Worm (Caenorhabditis elegans) whole organism, L2 larva: ENCODE measurements around the gene ZK1010.12.

Experiments used
- C34F6.9 ChIP-seq: fragments of 150-350 bp; optimal IDR thresholded peaks from 2 replicates; lab custom pipeline; 2014; ENCODE audit warnings: missing biosample characterization, missing genetic modification characterization
- F13H6.1 ChIP-seq: sonication (generic microtip); optimal IDR thresholded peaks from 2 replicates; lab custom pipeline; 2016; ENCODE audit warnings: missing genetic modification characterization, missing compliant biosample characterization
- R02D3.7 ChIP-seq: fragments of 150-350 bp; optimal IDR thresholded peaks from 2 replicates; lab custom pipeline; 2014; ENCODE audit warnings: missing biosample characterization, missing genetic modification characterization
- Y55F3AM.14 ChIP-seq: fragments of 200-800 bp; sonication (Bioruptor generic); optimal IDR thresholded peaks from 2 replicates; lab custom pipeline; 2018; ENCODE audit warnings: mild to moderate bottlenecking, missing genetic modification characterization, missing compliant biosample characterization
- ZK546.5 ChIP-seq: sonication (generic microtip); optimal IDR thresholded peaks from 2 replicates; lab custom pipeline; 2017; ENCODE audit warnings: missing biosample characterization, missing genetic modification characterization
- alr-1 ChIP-seq: fragments of 150-350 bp; optimal IDR thresholded peaks from 2 replicates; lab custom pipeline; 2014; ENCODE audit warnings: missing biosample characterization, missing genetic modification characterization
- aly-2 ChIP-seq: fragments of 150-350 bp; optimal IDR thresholded peaks from 2 replicates; lab custom pipeline; 2014; ENCODE audit warnings: missing biosample characterization, missing genetic modification characterization
- ama-1 ChIP-seq: fragments of 150-350 bp; optimal IDR thresholded peaks from 2 replicates; lab custom pipeline; 2018; ENCODE audit warnings: inconsistent platforms
- blmp-1 ChIP-seq: sonication (generic microtip); optimal IDR thresholded peaks from 2 replicates; lab custom pipeline; 2017; ENCODE audit warnings: missing genetic modification characterization, mild to moderate bottlenecking, missing compliant biosample characterization, antibody characterized with exemption, moderate library complexity; ENCODE audit not compliant: insufficient read depth
- ceh-16 ChIP-seq: fragments of 150-350 bp; optimal IDR thresholded peaks from 2 replicates; lab custom pipeline; 2014; ENCODE audit warnings: missing biosample characterization, missing genetic modification characterization
- ceh-82 ChIP-seq: fragments of 150-350 bp; optimal IDR thresholded peaks from 2 replicates; lab custom pipeline; 2014; ENCODE audit warnings: missing biosample characterization, missing genetic modification characterization
- crh-2 ChIP-seq: sonication (generic microtip); optimal IDR thresholded peaks from 2 replicates; lab custom pipeline; 2017; ENCODE audit warnings: missing biosample characterization, missing genetic modification characterization
- dmd-4 ChIP-seq: sonication (generic microtip); optimal IDR thresholded peaks from 2 replicates; lab custom pipeline; 2017; ENCODE audit warnings: missing biosample characterization, missing genetic modification characterization
- egl-27 ChIP-seq: sonication (generic microtip); optimal IDR thresholded peaks from 3 replicates; lab custom pipeline; 2017; ENCODE audit warnings: missing biosample characterization, missing genetic modification reagents, missing genetic modification characterization
- elt-1 ChIP-seq: fragments of 150-350 bp; optimal IDR thresholded peaks from 2 replicates; lab custom pipeline; 2014; ENCODE audit warnings: missing biosample characterization, missing genetic modification characterization
- elt-3 ChIP-seq: sonication (generic microtip); optimal IDR thresholded peaks from 2 replicates; lab custom pipeline; 2017; ENCODE audit warnings: missing biosample characterization, missing genetic modification characterization
- fos-1 ChIP-seq: fragments of 150-350 bp; optimal IDR thresholded peaks from 2 replicates; lab custom pipeline; 2014; ENCODE audit warnings: missing biosample characterization, missing genetic modification characterization
- gmeb-1 ChIP-seq: fragments of 150-350 bp; optimal IDR thresholded peaks from 2 replicates; lab custom pipeline; 2014; ENCODE audit warnings: missing biosample characterization, missing genetic modification characterization
- lin-11 ChIP-seq: fragments of 150-350 bp; sonication (generic microtip); optimal IDR thresholded peaks from 2 replicates; lab custom pipeline; 2014; ENCODE audit warnings: missing biosample characterization, missing genetic modification characterization, inconsistent platforms, mixed read lengths
- lin-13 ChIP-seq: fragments of 150-350 bp; optimal IDR thresholded peaks from 2 replicates; lab custom pipeline; 2014; ENCODE audit warnings: missing biosample characterization, missing genetic modification reagents, missing genetic modification characterization
- lin-39 ChIP-seq: fragments of 150-350 bp; optimal IDR thresholded peaks from 2 replicates; lab custom pipeline; 2014; ENCODE audit warnings: missing biosample characterization, missing genetic modification reagents, missing genetic modification characterization
- lsy-2 ChIP-seq, 2 experiments: fragments of 150-350 bp in 1 of 2; sonication (generic microtip) in 1 of 2; optimal IDR thresholded peaks; 2 replicates each; lab custom pipeline; 2014 to 2017; ENCODE audit warnings: missing biosample characterization in 2 of 2, missing genetic modification characterization in 2 of 2
- mab-5 ChIP-seq: fragments of 150-350 bp; optimal IDR thresholded peaks from 2 replicates; lab custom pipeline; 2014; ENCODE audit warnings: missing biosample characterization, missing genetic modification characterization
- mbf-1 ChIP-seq: sonication (generic microtip); optimal IDR thresholded peaks from 2 replicates; lab custom pipeline; 2017; ENCODE audit warnings: missing biosample characterization, missing genetic modification characterization
- mdl-1 ChIP-seq, 2 experiments: fragments of 150-350 bp in 1 of 2; sonication (generic microtip) in 1 of 2; optimal IDR thresholded peaks; 2 replicates each; lab custom pipeline; 2017; ENCODE audit warnings: missing biosample characterization in 2 of 2, missing genetic modification characterization in 2 of 2
- nhr-10 ChIP-seq: sonication (generic microtip); optimal IDR thresholded peaks from 2 replicates; lab custom pipeline; 2017; ENCODE audit warnings: missing biosample characterization, missing genetic modification characterization
- nhr-11 ChIP-seq: fragments of 150-350 bp; optimal IDR thresholded peaks from 2 replicates; lab custom pipeline; 2014; ENCODE audit warnings: missing biosample characterization, missing genetic modification characterization
- nhr-12 ChIP-seq: fragments of 150-350 bp; optimal IDR thresholded peaks from 2 replicates; lab custom pipeline; 2014; ENCODE audit warnings: missing biosample characterization, missing genetic modification characterization
- nhr-129 ChIP-seq: fragments of 150-350 bp; optimal IDR thresholded peaks from 2 replicates; lab custom pipeline; 2014; ENCODE audit warnings: missing biosample characterization, missing genetic modification characterization
- nhr-21 ChIP-seq: fragments of 150-350 bp; optimal IDR thresholded peaks from 2 replicates; lab custom pipeline; 2014; ENCODE audit warnings: missing biosample characterization, missing genetic modification characterization
- nhr-23 ChIP-seq: fragments of 150-350 bp; optimal IDR thresholded peaks from 2 replicates; lab custom pipeline; 2014; ENCODE audit warnings: missing biosample characterization, missing genetic modification reagents, missing genetic modification characterization
- nhr-237 ChIP-seq: fragments of 150-350 bp; optimal IDR thresholded peaks from 2 replicates; lab custom pipeline; 2014; ENCODE audit warnings: missing biosample characterization, missing genetic modification characterization
- nhr-25 ChIP-seq: fragments of 150-350 bp; sonication (generic microtip); optimal IDR thresholded peaks from 3 replicates; lab custom pipeline; 2014; ENCODE audit warnings: missing biosample characterization, missing genetic modification characterization
- nhr-6 ChIP-seq: fragments of 150-350 bp; optimal IDR thresholded peaks from 2 replicates; lab custom pipeline; 2014; ENCODE audit warnings: missing biosample characterization, missing genetic modification characterization
- nhr-77 ChIP-seq: fragments of 150-350 bp; optimal IDR thresholded peaks from 2 replicates; lab custom pipeline; 2014; ENCODE audit warnings: missing biosample characterization, missing genetic modification characterization
- peb-1 ChIP-seq: fragments of 150-350 bp; optimal IDR thresholded peaks from 2 replicates; lab custom pipeline; 2014; ENCODE audit warnings: missing biosample characterization, missing genetic modification characterization
- sem-4 ChIP-seq: fragments of 150-350 bp; optimal IDR thresholded peaks from 2 replicates; lab custom pipeline; 2014; ENCODE audit warnings: missing biosample characterization, missing genetic modification reagents, missing genetic modification characterization
- skn-1 ChIP-seq: sonication (generic microtip); optimal IDR thresholded peaks from 2 replicates; lab custom pipeline; 2017; ENCODE audit warnings: missing biosample characterization, missing genetic modification characterization
- sma-3 ChIP-seq: sonication (generic microtip); optimal IDR thresholded peaks from 2 replicates; lab custom pipeline; 2016; ENCODE audit warnings: missing genetic modification reagents, missing genetic modification characterization, missing compliant biosample characterization
- sma-9 ChIP-seq, 2 experiments: fragments of 150-350 bp in 1 of 2; sonication (generic microtip) in 1 of 2; optimal IDR thresholded peaks; 2 replicates each; lab custom pipeline; 2014 to 2016; ENCODE audit warnings: missing genetic modification characterization in 2 of 2, mild to moderate bottlenecking in 1 of 2, missing biosample characterization in 1 of 2, missing compliant biosample characterization in 1 of 2, missing genetic modification reagents in 1 of 2, moderate library complexity in 1 of 2
- snpc-4 ChIP-seq: fragments of 150-350 bp; optimal IDR thresholded peaks from 2 replicates; lab custom pipeline; 2014; ENCODE audit warnings: missing biosample characterization, missing genetic modification characterization
- unc-39 ChIP-seq: fragments of 150-350 bp; optimal IDR thresholded peaks from 2 replicates; lab custom pipeline; 2014; ENCODE audit warnings: missing biosample characterization, missing genetic modification characterization
- unc-55 ChIP-seq: fragments of 150-350 bp; sonication (generic microtip); optimal IDR thresholded peaks from 3 replicates; lab custom pipeline; 2014; ENCODE audit warnings: missing biosample characterization, missing genetic modification reagents, missing genetic modification characterization
- unc-62 ChIP-seq: fragments of 150-350 bp; optimal IDR thresholded peaks from 2 replicates; lab custom pipeline; 2014; ENCODE audit warnings: missing biosample characterization, missing genetic modification reagents, missing genetic modification characterization
- zag-1 ChIP-seq: fragments of 150-350 bp; optimal IDR thresholded peaks from 2 replicates; lab custom pipeline; 2014; ENCODE audit warnings: missing biosample characterization, missing genetic modification characterization
- ztf-1 ChIP-seq: fragments of 200-800 bp; sonication (Bioruptor generic); conservative IDR thresholded peaks from 2 replicates; pipeline ENCODE4 v1.3.6; 2022; ENCODE audit warnings: missing genetic modification characterization, missing compliant biosample characterization
- ztf-11 ChIP-seq: sonication (generic microtip); optimal IDR thresholded peaks from 2 replicates; lab custom pipeline; 2017; ENCODE audit warnings: missing biosample characterization, missing genetic modification characterization
- ztf-4 ChIP-seq: fragments of 150-350 bp; optimal IDR thresholded peaks from 2 replicates; lab custom pipeline; 2014; ENCODE audit warnings: missing biosample characterization, missing genetic modification characterization

The ZK1010.12 gene

ce11 chrIII:12990997-12991396 lies at the start of gene ZK1010.12:
ZK1010.12 (plus strand) TSS chrIII:12991297.
- no peak for TF ChIP-seq alr-1
- TF ChIP-seq nhr-129 (tag; lab: Kevin White, UChicago) = no peak
- no peak for TF ChIP-seq dmd-4 (tag; lab: Kevin White, UChicago)
- no peak for TF ChIP-seq peb-1
- no peak for TF ChIP-seq ceh-82 (tag; lab: Kevin White, UChicago)
- TF ChIP-seq skn-1 (tag; lab: Kevin White, UChicago) = no peak
- TF ChIP-seq nhr-23 (tag; lab: Kevin White, UChicago) = no peak
- no peak for TF ChIP-seq crh-2 (tag; lab: Kevin White, UChicago)
- no peak for TF ChIP-seq blmp-1 (tag; lab: Kevin White, UChicago)
- TF ChIP-seq unc-62 (GFP tag; lab: Kevin White, UChicago) = no peak
- TF ChIP-seq unc-39 (tag; lab: Kevin White, UChicago) = no peak
- no peak for TF ChIP-seq sem-4 (tag; lab: Kevin White, UChicago)
- TF ChIP-seq nhr-77 (tag; lab: Kevin White, UChicago) = no peak
- no peak for TF ChIP-seq ama-1
- TF ChIP-seq ceh-16 (tag; lab: Kevin White, UChicago) = no peak
- TF ChIP-seq nhr-25 (tag; lab: Kevin White, UChicago) = no peak
- no peak for TF ChIP-seq C34F6.9

ce11 chrIII:12942307-12942706 lies 48.8 kb upstream of the ZK1010.12 start, which contains the start of gene unc-25:
unc-25 (plus strand) TSS chrIII:12942651.
- TF ChIP-seq peb-1 = no peak
- TF ChIP-seq ceh-16 (tag; lab: Kevin White, UChicago) = no peak
- TF ChIP-seq ztf-4 (tag; lab: Kevin White, UChicago) = no peak
- peak; percentile 73 for TF ChIP-seq Y55F3AM.14 (GFP tag; lab: Kevin White, UChicago)
- no peak for TF ChIP-seq lin-39
- no peak for TF ChIP-seq crh-2 (tag; lab: Kevin White, UChicago)
- no peak for TF ChIP-seq nhr-11 (tag; lab: Kevin White, UChicago)
- TF ChIP-seq lin-13 = no peak
- TF ChIP-seq mab-5 (tag; lab: Kevin White, UChicago) = peak; percentile 73
- TF ChIP-seq lin-11 (tag; lab: Kevin White, UChicago) = no peak
- peak in 1 of 2 experiments; percentile 20 for TF ChIP-seq lsy-2 (tag; optimal IDR thresholded peaks at IDR 0.05; lab: Kevin White, UChicago)
- TF ChIP-seq fos-1 (tag; lab: Kevin White, UChicago) = no peak
- no peak for TF ChIP-seq zag-1 (tag; lab: Kevin White, UChicago)
- peak; percentile 57 for TF ChIP-seq unc-55 (GFP tag; lab: Kevin White, UChicago)
- TF ChIP-seq ama-1 = no peak
- no peak for TF ChIP-seq snpc-4 (tag; lab: Kevin White, UChicago)
- no peak for TF ChIP-seq mbf-1
- TF ChIP-seq blmp-1 (tag; lab: Kevin White, UChicago) = no peak
- TF ChIP-seq sma-3 (GFP tag; lab: Kevin White, UChicago) = no peak
- no peak for TF ChIP-seq nhr-10
- TF ChIP-seq dmd-4 (tag; lab: Kevin White, UChicago) = no peak
- TF ChIP-seq ZK546.5 (tag; lab: Kevin White, UChicago) = no peak
- no peak for TF ChIP-seq nhr-21 (tag; lab: Kevin White, UChicago)
- TF ChIP-seq nhr-12 (tag; lab: Kevin White, UChicago) = no peak
- no peak for TF ChIP-seq mdl-1 (tag; optimal IDR thresholded peaks at IDR 0.05; lab: Kevin White, UChicago)
- TF ChIP-seq nhr-23 (tag; lab: Kevin White, UChicago) = no peak
- no peak for TF ChIP-seq elt-3 (tag; lab: Kevin White, UChicago)
- TF ChIP-seq gmeb-1 (tag; lab: Kevin White, UChicago) = no peak
- TF ChIP-seq nhr-6 (tag; lab: Kevin White, UChicago) = no peak
- no peak for TF ChIP-seq nhr-77 (tag; lab: Kevin White, UChicago)
- TF ChIP-seq egl-27 (tag; lab: Kevin White, UChicago) = no peak
- TF ChIP-seq nhr-237 = no peak
- no peak for TF ChIP-seq C34F6.9
- TF ChIP-seq ztf-11 (tag; lab: Kevin White, UChicago) = no peak
- no peak for TF ChIP-seq alr-1
- TF ChIP-seq unc-39 (tag; lab: Kevin White, UChicago) = no peak
- TF ChIP-seq F13H6.1 (tag; lab: Kevin White, UChicago) = peak; percentile 0
- no peak for TF ChIP-seq nhr-25 (tag; lab: Kevin White, UChicago)
- TF ChIP-seq skn-1 (tag; lab: Kevin White, UChicago) = no peak
- TF ChIP-seq sem-4 (tag; lab: Kevin White, UChicago) = no peak
- TF ChIP-seq unc-62 (GFP tag; lab: Kevin White, UChicago) = no peak
- TF ChIP-seq nhr-129 (tag; lab: Kevin White, UChicago) = no peak
- no peak for TF ChIP-seq elt-1
- no peak for TF ChIP-seq R02D3.7 (tag; lab: Kevin White, UChicago)
- no peak for TF ChIP-seq ceh-82 (tag; lab: Kevin White, UChicago)
- TF ChIP-seq ztf-1 (GFP tag; lab: Robert Waterston, UW) = 0 out of 2 replicates have a peak, but pooled peaks have one; percentile 22
- TF ChIP-seq sma-9 (GFP tag; optimal IDR thresholded peaks at IDR 0.05; lab: Kevin White, UChicago) = no peak
- no peak for TF ChIP-seq sma-9 (tag; optimal IDR thresholded peaks at IDR 0.05; lab: Kevin White, UChicago)
- no peak for TF ChIP-seq aly-2 (tag; lab: Kevin White, UChicago)
